Worm (Caenorhabditis elegans) whole organism, L4/young adult: ENCODE data around the gene M117.6.

ENCODE experiments used
- dao-5 ChIP-seq: sonication (generic microtip); optimal IDR thresholded peaks from 2 replicates; lab custom pipeline; 2016; ENCODE audit warnings: missing genotype, missing genetic modification characterization, moderate library complexity, missing compliant biosample characterization
- him-1 ChIP-seq: sonication (generic microtip); optimal IDR thresholded peaks from 2 replicates; lab custom pipeline; 2016; ENCODE audit warnings: missing genotype, missing genetic modification reagents, missing genetic modification characterization, missing compliant biosample characterization

ce11 chrIV:11864226-11864625, 36.3 kb upstream of the M117.6 start, which contains the start of gene trpa-1:
- no peak for TF ChIP-seq him-1 (tag; lab: Kevin White, UChicago)
- no peak for TF ChIP-seq dao-5 (tag; lab: Kevin White, UChicago)
